Worm (Caenorhabditis elegans) whole organism, L1 larva: ENCODE data around the gene hpo-10.

Experiments used
- C16A3.4 ChIP-seq: fragments of 150-350 bp; optimal IDR thresholded peaks from 2 replicates; lab custom pipeline; 2014; ENCODE audit warnings: missing biosample characterization, missing genetic modification characterization
- C34B4.2 ChIP-seq: sonication (generic microtip); optimal IDR thresholded peaks from 2 replicates; lab custom pipeline; 2017; ENCODE audit warnings: mild to moderate bottlenecking, missing genetic modification characterization, missing compliant biosample characterization
- Y116A8C.19 ChIP-seq: sonication (generic microtip); optimal IDR thresholded peaks from 2 replicates; lab custom pipeline; 2016; ENCODE audit warnings: missing compliant biosample characterization, missing genetic modification characterization, borderline replicate concordance
- aly-2 ChIP-seq: fragments of 150-350 bp; optimal IDR thresholded peaks from 2 replicates; lab custom pipeline; 2014; ENCODE audit warnings: missing biosample characterization, missing genetic modification characterization
- blmp-1 ChIP-seq: fragments of 150-350 bp; optimal IDR thresholded peaks from 2 replicates; lab custom pipeline; 2014; ENCODE audit warnings: missing biosample characterization, missing genetic modification characterization
- ceh-63 ChIP-seq: fragments of 200-800 bp; sonication (Bioruptor generic); optimal IDR thresholded peaks from 2 replicates; lab custom pipeline; 2018; ENCODE audit warnings: mild to moderate bottlenecking, missing genetic modification characterization, missing compliant biosample characterization
- ces-1 ChIP-seq: fragments of 150-350 bp; optimal IDR thresholded peaks from 2 replicates; lab custom pipeline; 2014; ENCODE audit warnings: missing biosample characterization, missing genetic modification reagents, missing genetic modification characterization
- efl-1 ChIP-seq, 4 experiments: fragments of 150-350 bp; optimal IDR thresholded peaks in 3 of 4; peaks in 1 of 4; 1 replicate in 1 of 4; 2 replicates in 3 of 4; lab custom pipeline; 2014; ENCODE audit warnings: missing biosample characterization in 2 of 4, missing genetic modification characterization in 2 of 4, missing genetic modification reagents in 2 of 4
- efl-3 ChIP-seq: fragments of 200-800 bp; sonication (Bioruptor generic); optimal IDR thresholded peaks from 2 replicates; lab custom pipeline; 2018; ENCODE audit warnings: mild to moderate bottlenecking, missing genetic modification characterization, missing compliant biosample characterization
- egl-13 ChIP-seq: sonication (generic microtip); optimal IDR thresholded peaks from 2 replicates; lab custom pipeline; 2016; ENCODE audit warnings: missing genotype, missing genetic modification reagents, missing genetic modification characterization, missing compliant biosample characterization
- egl-27 ChIP-seq, 2 experiments: fragments of 150-350 bp in 1 of 2; sonication (generic microtip); optimal IDR thresholded peaks; 3 replicates each; lab custom pipeline; 2017 to 2018; ENCODE audit warnings: missing biosample characterization in 2 of 2, missing genetic modification characterization in 2 of 2, missing genetic modification reagents in 2 of 2
- elt-2 ChIP-seq: sonication (generic microtip); optimal IDR thresholded peaks from 2 replicates; lab custom pipeline; 2016; ENCODE audit warnings: missing genetic modification characterization, mild to moderate bottlenecking, inconsistent platforms, missing compliant biosample characterization, missing genetic modification reagents
- elt-3 ChIP-seq, 6 experiments: fragments of 150-350 bp in 1 of 6; sonication (generic microtip); optimal IDR thresholded peaks; 2 replicates each; lab custom pipeline; 2017 to 2018; ENCODE audit warnings: missing biosample characterization in 6 of 6, missing genetic modification characterization in 6 of 6, inconsistent platforms in 1 of 6
- ets-5 ChIP-seq: fragments of 200-800 bp; sonication (Bioruptor generic); IDR thresholded peaks from 2 replicates; pipeline ENCODE4 v1.3.6; 2022; ENCODE audit warnings: missing genetic modification characterization, missing compliant biosample characterization
- fkh-10 ChIP-seq: sonication (generic microtip); optimal IDR thresholded peaks from 2 replicates; lab custom pipeline; 2017; ENCODE audit warnings: missing biosample characterization, missing genetic modification reagents, missing genetic modification characterization
- fkh-4 ChIP-seq: sonication (generic microtip); optimal IDR thresholded peaks from 2 replicates; lab custom pipeline; 2016; ENCODE audit warnings: missing compliant biosample characterization, missing genetic modification characterization, borderline replicate concordance
- hlh-17 ChIP-seq: fragments of 200-800 bp; sonication (Bioruptor generic); optimal IDR thresholded peaks from 2 replicates; lab custom pipeline; 2018; ENCODE audit warnings: missing genetic modification characterization, mild to moderate bottlenecking, missing compliant biosample characterization, moderate library complexity, borderline replicate concordance
- hlh-4 ChIP-seq: sonication (generic microtip); optimal IDR thresholded peaks from 2 replicates; lab custom pipeline; 2016; ENCODE audit warnings: mild to moderate bottlenecking, missing genetic modification characterization, missing compliant biosample characterization
- hpl-2 ChIP-seq: fragments of 150-350 bp; optimal IDR thresholded peaks from 2 replicates; lab custom pipeline; 2014; ENCODE audit warnings: missing biosample characterization, missing genetic modification reagents, missing genetic modification characterization
- irx-1 ChIP-seq: sonication (generic microtip); optimal IDR thresholded peaks from 2 replicates; lab custom pipeline; 2016; ENCODE audit warnings: missing genetic modification characterization, missing compliant biosample characterization
- isw-1 ChIP-seq: fragments of 200-800 bp; sonication (Bioruptor generic); IDR thresholded peaks from 2 replicates; pipeline ENCODE4 v1.3.6; 2022; ENCODE audit warnings: missing genetic modification characterization, missing compliant biosample characterization
- lin-13 ChIP-seq: fragments of 150-350 bp; optimal IDR thresholded peaks from 2 replicates; lab custom pipeline; 2014; ENCODE audit warnings: missing biosample characterization, missing genetic modification reagents, missing genetic modification characterization
- lin-15B ChIP-seq: fragments of 150-350 bp; sonication (generic microtip); optimal IDR thresholded peaks from 3 replicates; lab custom pipeline; 2014; ENCODE audit warnings: missing biosample characterization, missing genetic modification characterization
- lin-35 ChIP-seq, 2 experiments: fragments of 150-350 bp; optimal IDR thresholded peaks; 2 replicates each; lab custom pipeline; 2014; ENCODE audit warnings: missing biosample characterization in 2 of 2, missing genetic modification characterization in 2 of 2, missing genetic modification reagents in 2 of 2
- lsy-2 ChIP-seq, 2 experiments: fragments of 150-350 bp; optimal IDR thresholded peaks; 2 replicates each; lab custom pipeline; 2014; ENCODE audit warnings: missing biosample characterization in 2 of 2, missing genetic modification characterization in 2 of 2
- mef-2 ChIP-seq: fragments of 150-350 bp; optimal IDR thresholded peaks from 2 replicates; lab custom pipeline; 2014; ENCODE audit warnings: missing biosample characterization, missing genetic modification characterization
- mep-1 ChIP-seq: fragments of 150-350 bp; optimal IDR thresholded peaks from 2 replicates; lab custom pipeline; 2014; ENCODE audit warnings: missing biosample characterization, missing genetic modification characterization
- nhr-11 ChIP-seq: fragments of 150-350 bp; optimal IDR thresholded peaks from 2 replicates; lab custom pipeline; 2014; ENCODE audit warnings: missing biosample characterization, missing genetic modification characterization
- nhr-12 ChIP-seq: sonication (generic microtip); optimal IDR thresholded peaks from 2 replicates; lab custom pipeline; 2017; ENCODE audit warnings: missing biosample characterization, missing genetic modification characterization
- nhr-19 ChIP-seq: fragments of 200-800 bp; sonication (Bioruptor generic); conservative IDR thresholded peaks from 2 replicates; pipeline ENCODE4 v1.3.6; 2022; ENCODE audit warnings: missing genetic modification characterization, missing compliant biosample characterization
- nhr-20 ChIP-seq: sonication (generic microtip); optimal IDR thresholded peaks from 2 replicates; lab custom pipeline; 2016; ENCODE audit warnings: mild to moderate bottlenecking, missing genetic modification characterization, missing compliant biosample characterization
- nhr-237 ChIP-seq: fragments of 150-350 bp; optimal IDR thresholded peaks from 2 replicates; lab custom pipeline; 2014; ENCODE audit warnings: missing biosample characterization, missing genetic modification characterization
- nhr-28 ChIP-seq: fragments of 150-350 bp; optimal IDR thresholded peaks from 2 replicates; lab custom pipeline; 2014; ENCODE audit warnings: missing biosample characterization, missing genetic modification characterization
- nhr-47 ChIP-seq: sonication (generic microtip); optimal IDR thresholded peaks from 2 replicates; lab custom pipeline; 2016; ENCODE audit warnings: mild to moderate bottlenecking, missing genetic modification characterization, moderate library complexity, missing compliant biosample characterization
- nhr-76 ChIP-seq: sonication (generic microtip); optimal IDR thresholded peaks from 2 replicates; lab custom pipeline; 2017; ENCODE audit warnings: missing biosample characterization, missing genetic modification characterization
- nhr-77 ChIP-seq: fragments of 150-350 bp; optimal IDR thresholded peaks from 2 replicates; lab custom pipeline; 2014; ENCODE audit warnings: missing biosample characterization, missing genetic modification characterization
- nhr-84 ChIP-seq: sonication (generic microtip); optimal IDR thresholded peaks from 2 replicates; lab custom pipeline; 2017; ENCODE audit warnings: missing biosample characterization, missing genetic modification characterization
- nhr-90 ChIP-seq: sonication (generic microtip); optimal IDR thresholded peaks from 2 replicates; lab custom pipeline; 2016; ENCODE audit warnings: mild to moderate bottlenecking, missing genetic modification characterization, missing compliant biosample characterization; ENCODE audit not compliant: poor library complexity
- pag-3 ChIP-seq: sonication (generic microtip); optimal IDR thresholded peaks from 2 replicates; lab custom pipeline; 2017; ENCODE audit warnings: missing genetic modification characterization, mild to moderate bottlenecking, missing compliant biosample characterization, antibody characterized with exemption, borderline replicate concordance; ENCODE audit not compliant: insufficient read depth
- pqm-1 ChIP-seq: sonication (generic microtip); optimal IDR thresholded peaks from 3 replicates; lab custom pipeline; 2017; ENCODE audit warnings: missing biosample characterization, missing genetic modification characterization
- rnt-1 ChIP-seq: sonication (generic microtip); optimal IDR thresholded peaks from 2 replicates; lab custom pipeline; 2016; ENCODE audit warnings: mild to moderate bottlenecking, missing genetic modification characterization, moderate library complexity, missing compliant biosample characterization
- skn-1 ChIP-seq: fragments of 150-350 bp; optimal IDR thresholded peaks from 2 replicates; lab custom pipeline; 2014; ENCODE audit warnings: missing biosample characterization, missing genetic modification characterization
- snu-23 ChIP-seq: sonication (generic microtip); optimal IDR thresholded peaks from 2 replicates; lab custom pipeline; 2016; ENCODE audit warnings: missing genetic modification characterization, missing compliant biosample characterization
- sox-4 ChIP-seq: sonication (generic microtip); optimal IDR thresholded peaks from 2 replicates; lab custom pipeline; 2016; ENCODE audit warnings: missing genetic modification characterization, missing compliant biosample characterization
- unc-130 ChIP-seq: fragments of 150-350 bp; optimal IDR thresholded peaks from 2 replicates; lab custom pipeline; 2017; ENCODE audit warnings: missing biosample characterization, missing genetic modification characterization, inconsistent platforms
- unc-30 ChIP-seq: sonication (generic microtip); optimal IDR thresholded peaks from 2 replicates; lab custom pipeline; 2017; ENCODE audit warnings: missing biosample characterization, missing genetic modification characterization
- unc-62 ChIP-seq: fragments of 150-350 bp; optimal IDR thresholded peaks from 2 replicates; lab custom pipeline; 2014; ENCODE audit warnings: missing biosample characterization, missing genetic modification reagents, missing genetic modification characterization
- unc-86 ChIP-seq: sonication (generic microtip); optimal IDR thresholded peaks from 2 replicates; lab custom pipeline; 2016; ENCODE audit warnings: missing genetic modification characterization, missing compliant biosample characterization
- unc-98 ChIP-seq: fragments of 200-800 bp; sonication (Bioruptor generic); IDR thresholded peaks from 2 replicates; pipeline ENCODE4 v1.3.6; 2022; ENCODE audit warnings: missing genetic modification characterization, missing compliant biosample characterization
- vab-15 ChIP-seq: sonication (generic microtip); optimal IDR thresholded peaks from 2 replicates; lab custom pipeline; 2017; ENCODE audit warnings: missing genotype, mild to moderate bottlenecking, missing genetic modification characterization, missing compliant biosample characterization
- xbp-1 ChIP-seq: sonication (generic microtip); optimal IDR thresholded peaks from 2 replicates; lab custom pipeline; 2016; ENCODE audit warnings: missing genetic modification characterization, missing compliant biosample characterization
- zip-4 ChIP-seq: fragments of 200-800 bp; sonication (Bioruptor generic); optimal IDR thresholded peaks from 2 replicates; lab custom pipeline; 2018; ENCODE audit warnings: mild to moderate bottlenecking, missing genetic modification characterization, moderate library complexity, missing compliant biosample characterization
- ztf-4 ChIP-seq: fragments of 150-350 bp; optimal IDR thresholded peaks from 2 replicates; lab custom pipeline; 2014; ENCODE audit warnings: missing biosample characterization, missing genetic modification characterization

Gene hpo-10

ce11 chrIII:5871760-5872159 is 7.5 kb upstream of the hpo-10 start, which contains the start of the genes F01F1.11 and F01F1.3 (continued):
- peak; percentile 54 for TF ChIP-seq nhr-77 (tag; lab: Kevin White, UChicago)
- TF ChIP-seq unc-30 (tag; lab: Kevin White, UChicago) = no peak
- TF ChIP-seq nhr-11 (tag; lab: Kevin White, UChicago) = peak; percentile 43
- peak; percentile 89 for TF ChIP-seq nhr-19 (GFP tag; lab: Robert Waterston, UW)
- TF ChIP-seq efl-3 (GFP tag; lab: Kevin White, UChicago) = peak; percentile 48
- TF ChIP-seq ceh-63 (GFP tag; lab: Kevin White, UChicago) = no peak
- no peak for TF ChIP-seq pqm-1
- peak; percentile 72 for TF ChIP-seq Y116A8C.19 (tag; lab: Kevin White, UChicago)
- TF ChIP-seq C34B4.2 (tag; lab: Kevin White, UChicago) = no peak
- TF ChIP-seq egl-13 (tag; lab: Kevin White, UChicago) = peak; percentile 90
- peak; percentile 92 for TF ChIP-seq sox-4 (tag; lab: Kevin White, UChicago)
- peak; percentile 19 for TF ChIP-seq lin-15B (tag; lab: Kevin White, UChicago)
- TF ChIP-seq C16A3.4 (tag; lab: Kevin White, UChicago) = peak; percentile 81
- TF ChIP-seq mef-2 (tag; lab: Kevin White, UChicago) = peak; percentile 13
- peak; percentile 78 for TF ChIP-seq mep-1 (tag; lab: Kevin White, UChicago)
- TF ChIP-seq isw-1 (GFP tag; lab: Robert Waterston, UW) = peak; percentile 78
- TF ChIP-seq zip-4 (GFP tag; lab: Kevin White, UChicago) = peak; percentile 51
- peak; percentile 89 for TF ChIP-seq xbp-1 (tag; lab: Kevin White, UChicago)
- TF ChIP-seq aly-2 (tag; lab: Kevin White, UChicago) = peak; percentile 51
- TF ChIP-seq nhr-20 = peak; percentile 89
- peak; percentile 99 for TF ChIP-seq rnt-1 (tag; lab: Kevin White, UChicago)
- no peak for TF ChIP-seq vab-15
- TF ChIP-seq egl-27 (tag; optimal IDR thresholded peaks at IDR 0.05; lab: Kevin White, UChicago) = no peak
- TF ChIP-seq ets-5 (GFP tag; lab: Robert Waterston, UW) = no peak
- TF ChIP-seq hpl-2 (GFP tag; lab: Kevin White, UChicago) = no peak
- TF ChIP-seq hlh-17 (GFP tag; lab: Kevin White, UChicago) = no peak
- no peak for TF ChIP-seq nhr-28 (tag; lab: Kevin White, UChicago)
- no peak for TF ChIP-seq ces-1 (GFP tag; lab: Kevin White, UChicago)
- no peak for TF ChIP-seq nhr-237 (tag; lab: Kevin White, UChicago)
- peak; percentile 52 for TF ChIP-seq elt-2 (tag; lab: Kevin White, UChicago)
- TF ChIP-seq lsy-2 (tag; optimal IDR thresholded peaks at IDR 0.05; lab: Kevin White, UChicago) = peak; percentile 84 to 88
- TF ChIP-seq nhr-12 = no peak
- TF ChIP-seq nhr-76 = no peak
- TF ChIP-seq ztf-4 = no peak
- TF ChIP-seq fkh-10 (GFP tag; lab: Kevin White, UChicago) = no peak
- peak; percentile 91 for TF ChIP-seq irx-1
- no peak for TF ChIP-seq unc-62 (GFP tag; lab: Kevin White, UChicago)
- TF ChIP-seq unc-98 (GFP tag; lab: Robert Waterston, UW) = peak; percentile 19; the same call in 1 of the 2 replicates
- peak; percentile 81 for TF ChIP-seq fkh-4 (tag; lab: Kevin White, UChicago)
- no peak for TF ChIP-seq nhr-84 (tag; lab: Kevin White, UChicago)
- TF ChIP-seq unc-86 = peak; percentile 79
- TF ChIP-seq efl-1 (optimal IDR thresholded peaks at IDR 0.05; lab: Kevin White, UChicago) = peak; percentile 97 to 98
- TF ChIP-seq efl-1 (GFP tag; optimal IDR thresholded peaks at IDR 0.05 in 1 of 2; lab: Kevin White, UChicago) = peak; percentile 96 to 100
- peak; percentile 90 for TF ChIP-seq snu-23
- peak; percentile 70 for TF ChIP-seq skn-1
- TF ChIP-seq hlh-4 = peak; percentile 50
- peak; percentile 92 for TF ChIP-seq nhr-90
- peak; percentile 97 to 98 for TF ChIP-seq lin-35 (GFP tag; optimal IDR thresholded peaks at IDR 0.05; lab: Kevin White, UChicago)
- TF ChIP-seq nhr-47 (tag; lab: Kevin White, UChicago) = peak; percentile 93
- TF ChIP-seq elt-3 (tag; optimal IDR thresholded peaks at IDR 0.05; lab: Kevin White, UChicago) = peak in 2 of 6 experiments; percentile 40 to 60
- no peak for TF ChIP-seq pag-3 (tag; lab: Kevin White, UChicago)
- peak; percentile 81 for TF ChIP-seq blmp-1 (tag; lab: Kevin White, UChicago)
- peak; percentile 74 for TF ChIP-seq unc-130 (tag; lab: Kevin White, UChicago)
- peak; percentile 83 for TF ChIP-seq lin-13
